Fruit fly (Drosophila melanogaster) Kc167 (cell line): Measurements from ENCODE around the gene ScsbetaA.

Experiments
- Sin3A ChIP-seq: fragments of >200 bp; optimal IDR thresholded peaks from 2 replicates; lab custom pipeline; 2018; ENCODE audit warnings: missing external identifiers
- h ChIP-seq: fragments of >200 bp; optimal IDR thresholded peaks from 3 replicates; lab custom pipeline; 2018; ENCODE audit warnings: missing external identifiers
- psq ChIP-seq: fragments of >200 bp; optimal IDR thresholded peaks from 2 replicates; lab custom pipeline; 2017; ENCODE audit warnings: missing external identifiers
- ttk ChIP-seq: sonication (Bioruptor generic); optimal IDR thresholded peaks from 2 replicates; lab custom pipeline; 2017; ENCODE audit warnings: missing external identifiers

DNA sequence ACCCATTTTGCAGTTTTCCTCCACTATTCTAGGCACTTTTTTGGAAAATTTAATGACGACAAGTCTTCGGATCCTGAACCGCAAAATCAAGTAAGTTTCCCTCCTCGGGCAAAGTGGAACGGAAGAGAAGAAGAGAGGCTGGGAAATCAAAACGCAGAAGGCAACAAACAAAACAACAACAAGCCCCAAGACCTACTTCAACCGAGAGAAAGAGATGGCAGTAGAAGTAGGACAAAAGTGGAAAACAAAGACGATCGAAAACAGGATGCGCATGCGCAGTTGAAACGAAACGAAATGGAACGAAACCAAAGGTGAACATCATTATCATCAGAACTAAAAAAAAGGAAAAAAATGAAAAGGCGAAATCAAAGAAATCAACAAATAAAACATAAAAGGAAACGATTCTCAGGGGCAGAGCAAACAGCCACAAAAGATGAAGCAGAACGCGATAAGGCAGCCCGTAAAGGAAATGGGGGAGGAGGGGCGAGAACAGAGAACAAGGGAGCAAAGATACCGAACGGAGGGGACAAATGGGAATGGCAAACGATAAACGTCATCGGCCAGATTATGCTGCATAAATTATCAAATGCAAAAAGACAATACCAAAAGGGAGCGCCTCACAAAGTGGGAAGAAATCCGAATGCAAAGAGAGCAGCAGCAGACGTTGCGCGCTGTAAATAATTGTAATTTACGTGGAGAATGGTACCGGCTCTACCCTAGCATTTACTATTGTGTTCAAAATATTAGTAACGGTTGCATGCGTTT lies 11.3 kb upstream of the ScsbetaA start:
- no peak for TF ChIP-seq h (lab: Kevin White, UChicago)
- no peak for TF ChIP-seq Sin3A
- TF ChIP-seq psq (lab: Kevin White, UChicago): no peak
- no peak for TF ChIP-seq ttk (lab: Kevin White, UChicago)
